Fruit fly (Drosophila melanogaster): ENCODE results near the gene CG15894.

Gene CG15894

dm6 chrX:6291083-6291699 is 17.8 kb upstream of the CG15894 start, which contains the start of the genes Rpt4 and mldr:
TSS of gene Rpt4 (minus strand) at chrX:6291245.
TSS of gene mldr (plus strand) at chrX:6291303.
- TF ChIP-seq Sp1 (GFP tag; optimal IDR thresholded peaks at IDR 0.05) = peak; percentile 18
- TF ChIP-seq brk (GFP tag; optimal IDR thresholded peaks at IDR 0.05) = no peak
- TF ChIP-seq Jra (GFP tag; optimal IDR thresholded peaks at IDR 0.05) = no peak
- TF ChIP-seq sv (GFP tag; optimal IDR thresholded peaks at IDR 0.05) = no peak
- no peak for TF ChIP-seq foxo (GFP tag; optimal IDR thresholded peaks at IDR 0.05)
- no peak for TF ChIP-seq Myc (optimal IDR thresholded peaks at IDR 0.05)
- no peak for TF ChIP-seq tai (GFP tag; optimal IDR thresholded peaks at IDR 0.05)
- TF ChIP-seq Rel (GFP tag; optimal IDR thresholded peaks at IDR 0.05) = no peak
- peak; percentile 53 for TF ChIP-seq Rel (tag; optimal IDR thresholded peaks at IDR 0.05)
- TF ChIP-seq Vsx2 (GFP tag; optimal IDR thresholded peaks at IDR 0.05; ENCODE audit: partially characterized antibody) = no peak
- TF ChIP-seq lola (GFP tag; optimal IDR thresholded peaks at IDR 0.05) = no peak
- TF ChIP-seq Abd-B (GFP tag; optimal IDR thresholded peaks at IDR 0.05) = no peak
- peak; percentile 5 for TF ChIP-seq Hr83 (GFP tag; optimal IDR thresholded peaks at IDR 0.05; ENCODE audit: poor library complexity, severe bottlenecking)
- TF ChIP-seq br (GFP tag; optimal IDR thresholded peaks at IDR 0.05) = no peak

- TF ChIP-seq Rel (GFP tag; optimal IDR thresholded peaks at IDR 0.05) (no peak), Rel (tag; optimal IDR thresholded peaks at IDR 0.05) (no peak), brk (GFP tag; optimal IDR thresholded peaks at IDR 0.05) (no peak), rgr (GFP tag; optimal IDR thresholded peaks at IDR 0.05) (no peak), foxo (GFP tag; optimal IDR thresholded peaks at IDR 0.05) (no peak), Myc (optimal IDR thresholded peaks at IDR 0.05) (no peak), Hr78 (GFP tag; optimal IDR thresholded peaks at IDR 0.05) (no peak), GATAd (GFP tag; optimal IDR thresholded peaks at IDR 0.05) (no peak), psq (GFP tag; optimal IDR thresholded peaks at IDR 0.05) (no peak), dsf (GFP tag; optimal IDR thresholded peaks at IDR 0.05; ENCODE audit: borderline replicate concordance) (no peak), sv (GFP tag; optimal IDR thresholded peaks at IDR 0.05) (no peak), Sp1 (GFP tag; optimal IDR thresholded peaks at IDR 0.05) (no peak), tai (GFP tag; optimal IDR thresholded peaks at IDR 0.05) (no peak)
Observed at dm6 chrX:6294243-6294642, 14.8 kb upstream of the CG15894 start, which contains the start of gene CG15892. TSS of gene CG15892 (minus strand) at chrX:6294343.

- TF ChIP-seq Rel (GFP tag; optimal IDR thresholded peaks at IDR 0.05) = no peak
- TF ChIP-seq Rel (tag; optimal IDR thresholded peaks at IDR 0.05) = peak; percentile 43
- no peak for TF ChIP-seq Hr78 (GFP tag; optimal IDR thresholded peaks at IDR 0.05)
- TF ChIP-seq HLH106 (tag; optimal IDR thresholded peaks at IDR 0.05) = peak; percentile 77
- TF ChIP-seq Sp1 (GFP tag; optimal IDR thresholded peaks at IDR 0.05) = peak; percentile 71
- no peak for TF ChIP-seq OdsH (GFP tag; optimal IDR thresholded peaks at IDR 0.05)
- TF ChIP-seq GATAd (GFP tag; optimal IDR thresholded peaks at IDR 0.05) = no peak
- no peak for TF ChIP-seq brk (GFP tag; optimal IDR thresholded peaks at IDR 0.05)
- peak; percentile 22 for TF ChIP-seq ey (GFP tag; optimal IDR thresholded peaks at IDR 0.05)
- TF ChIP-seq CrebA (GFP tag; optimal IDR thresholded peaks at IDR 0.05; ENCODE audit: borderline replicate concordance) = no peak
- peak; percentile 51 for TF ChIP-seq rgr (GFP tag; optimal IDR thresholded peaks at IDR 0.05)
- peak; percentile 57 for TF ChIP-seq h (GFP tag; optimal IDR thresholded peaks at IDR 0.05)
- no peak for TF ChIP-seq lola (GFP tag; optimal IDR thresholded peaks at IDR 0.05)
- TF ChIP-seq CG9705 (GFP tag; optimal IDR thresholded peaks at IDR 0.05) = peak; percentile 49
- TF ChIP-seq psq (GFP tag; optimal IDR thresholded peaks at IDR 0.05) = peak; percentile 31
- no peak for TF ChIP-seq dsf (GFP tag; optimal IDR thresholded peaks at IDR 0.05; ENCODE audit: borderline replicate concordance)
- TF ChIP-seq foxo (GFP tag; optimal IDR thresholded peaks at IDR 0.05) = peak in 1 of 2 experiments; percentile 63
- no peak for TF ChIP-seq dl (GFP tag; optimal IDR thresholded peaks at IDR 0.05; ENCODE audit: insufficient read depth in 1 of 2, partially characterized antibody in 2 of 2)
- peak; percentile 99 for TF ChIP-seq Myc (optimal IDR thresholded peaks at IDR 0.05)
- TF ChIP-seq sage (GFP tag; optimal IDR thresholded peaks at IDR 0.05) = no peak
- TF ChIP-seq Hr83 (GFP tag; optimal IDR thresholded peaks at IDR 0.05; ENCODE audit: poor library complexity, severe bottlenecking) = no peak
- no peak for TF ChIP-seq Mio (GFP tag; optimal IDR thresholded peaks at IDR 0.05)
- TF ChIP-seq woc (GFP tag; optimal IDR thresholded peaks at IDR 0.05) = no peak
- TF ChIP-seq jim (GFP tag; optimal IDR thresholded peaks at IDR 0.05) = no peak
- no peak for TF ChIP-seq Jra (GFP tag; optimal IDR thresholded peaks at IDR 0.05)
Observed at dm6 chrX:6295129-6295539, 13.9 kb upstream of the CG15894 start, which contains the start of the genes CG15891 and CG3815. TSS of gene CG15891 (minus strand) at chrX:6295345. TSS of gene CG3815 (plus strand) at chrX:6295389.

- TF ChIP-seq Rel (GFP tag; optimal IDR thresholded peaks at IDR 0.05) (no peak), Rel (tag; optimal IDR thresholded peaks at IDR 0.05) (peak; percentile 71), fru (GFP tag; optimal IDR thresholded peaks at IDR 0.05) (no peak)
Observed at dm6 chrX:6301052-6301451, 8.0 kb upstream of the CG15894 start, which contains the start of gene CG12219. TSS of gene CG12219 (minus strand) at chrX:6301285.

Data from whole organism, wandering third instar larva.